Worm (Caenorhabditis elegans): ENCODE results near the gene T27A10.5.

- TF ChIP-seq snpc-4 (tag; optimal IDR thresholded peaks at IDR 0.05): no peak
- no peak for TF ChIP-seq unc-39 (tag; optimal IDR thresholded peaks at IDR 0.05)
- no peak for TF ChIP-seq elt-3 (tag; optimal IDR thresholded peaks at IDR 0.05)
- TF ChIP-seq skn-1 (tag; optimal IDR thresholded peaks at IDR 0.05): no peak
- no peak for TF ChIP-seq fkh-10 (GFP tag; optimal IDR thresholded peaks at IDR 0.05)
- TF ChIP-seq ama-1 (optimal IDR thresholded peaks at IDR 0.05): no peak
These were observed 28.1 kb upstream of the T27A10.5 start, which contains the start of gene C18B2.3 for ce11 chrX:3601531-3601930.
